Worm (Caenorhabditis elegans): Measurements from ENCODE around the gene C01G12.16.

DNA sequence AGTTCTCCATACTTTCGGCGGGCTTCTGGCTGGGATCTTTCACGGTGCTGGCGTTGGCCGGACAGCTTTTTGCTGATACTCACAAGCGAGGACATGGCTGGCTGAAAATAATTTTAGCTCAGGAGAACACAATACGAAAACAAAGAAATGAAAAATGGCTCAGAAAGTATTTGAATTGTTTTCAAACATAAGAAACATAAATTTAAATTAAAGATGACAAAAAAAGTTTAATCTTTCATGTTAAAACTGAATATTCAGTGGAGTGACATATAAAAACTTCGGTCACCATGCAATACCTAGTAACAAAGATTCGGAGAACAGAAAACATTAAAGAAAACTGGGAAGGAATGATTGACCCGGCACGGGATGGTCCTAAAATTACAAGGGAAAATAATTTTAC is 17.5 kb downstream of the C01G12.16 start, which contains the start of gene C16C10.2:
- TF ChIP-seq nhr-237 (tag; optimal IDR thresholded peaks at IDR 0.05) (no peak), lin-13 (GFP tag; optimal IDR thresholded peaks at IDR 0.05) (no peak), egl-13 (tag; optimal IDR thresholded peaks at IDR 0.05) (no peak), ama-1 (optimal IDR thresholded peaks at IDR 0.05) (no peak), unc-62 (GFP tag; optimal IDR thresholded peaks at IDR 0.05) (no peak), tbx-2 (tag; optimal IDR thresholded peaks at IDR 0.05) (no peak), elt-2 (tag; optimal IDR thresholded peaks at IDR 0.05) (no peak), ztf-11 (tag; optimal IDR thresholded peaks at IDR 0.05) (no peak)

Data from whole organism, L1 larva.